3 worm cellular contexts compared by ENCODE assay signal in the genomic region with DNA sequence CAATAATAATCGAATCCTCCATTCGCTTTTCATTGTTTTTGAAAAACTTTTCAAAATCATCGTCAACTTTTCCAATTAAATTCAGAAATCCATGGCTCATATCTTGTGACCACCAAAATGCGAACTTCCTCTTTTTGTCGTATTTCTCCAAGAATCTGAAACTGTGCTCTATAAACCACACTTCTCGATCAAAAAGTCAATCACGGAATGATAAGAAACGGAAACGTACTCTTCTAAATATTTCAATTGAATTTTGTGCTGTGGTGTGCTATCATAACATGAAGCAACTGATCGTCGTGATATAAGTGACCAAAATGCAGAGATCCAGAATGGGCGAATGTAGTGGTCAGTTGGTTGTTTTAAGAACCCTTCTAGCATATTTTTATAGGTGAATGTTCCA.
TF ChIP-seq lines count a peak whose summit lies in the region.

No protein-coding gene starts in this region.

TF ChIP-seq in whole organism, L2 larva, 48 proteins besides CTCF, POLR2A, EP300 and RAD21:
- TF ChIP-seq mdl-1 (tag; optimal IDR thresholded peaks at IDR 0.05; lab: Kevin White, UChicago) (no peak), fos-1 (tag; optimal IDR thresholded peaks at IDR 0.05; lab: Kevin White, UChicago) (peak; percentile 29)

TF ChIP-seq in whole organism, L4 larva, 104 proteins besides CTCF, POLR2A, EP300 and RAD21:
- TF ChIP-seq nhr-28 (tag; optimal IDR thresholded peaks at IDR 0.05; lab: Kevin White, UChicago) = peak; percentile 58
- no peak for TF ChIP-seq snpc-4 (tag; optimal IDR thresholded peaks at IDR 0.05; lab: Kevin White, UChicago)
- TF ChIP-seq R02D3.7 (tag; optimal IDR thresholded peaks at IDR 0.05; lab: Kevin White, UChicago) = no peak
- no peak for TF ChIP-seq spr-1 (tag; optimal IDR thresholded peaks at IDR 0.05; lab: Kevin White, UChicago)
- TF ChIP-seq dve-1 (tag; optimal IDR thresholded peaks at IDR 0.05; lab: Kevin White, UChicago; ENCODE audit: insufficient read depth) = no peak
- no peak for TF ChIP-seq F49E8.2 (tag; optimal IDR thresholded peaks at IDR 0.05; lab: Kevin White, UChicago; ENCODE audit: borderline replicate concordance)
- TF ChIP-seq aha-1 (tag; lab: Kevin White, UChicago) = peak; percentile 43
- TF ChIP-seq zfp-2 (tag; optimal IDR thresholded peaks at IDR 0.05; lab: Kevin White, UChicago) = no peak
- no peak for TF ChIP-seq dmd-8 (GFP tag; IDR thresholded peaks at IDR 0.05; lab: Robert Waterston, UW)
- no peak for TF ChIP-seq lim-7 (GFP tag; IDR thresholded peaks at IDR 0.05; lab: Robert Waterston, UW)
- TF ChIP-seq mes-2 (tag; optimal IDR thresholded peaks at IDR 0.05; lab: Kevin White, UChicago; ENCODE audit: poor library complexity, severe bottlenecking) = no peak
- no peak for TF ChIP-seq zfp-3 (GFP tag; conservative IDR thresholded peaks at IDR 0.05; lab: Robert Waterston, UW)
- no peak for TF ChIP-seq skn-1 (tag; optimal IDR thresholded peaks at IDR 0.05; lab: Kevin White, UChicago)
- no peak for TF ChIP-seq fos-1 (tag; optimal IDR thresholded peaks at IDR 0.05; lab: Kevin White, UChicago)
- peak; percentile 46 for TF ChIP-seq pqm-1 (tag; optimal IDR thresholded peaks at IDR 0.05; lab: Kevin White, UChicago)
- no peak for TF ChIP-seq spr-3 (GFP tag; optimal IDR thresholded peaks at IDR 0.05; lab: Kevin White, UChicago)
- no peak for TF ChIP-seq hlh-11 (tag; optimal IDR thresholded peaks at IDR 0.05; lab: Kevin White, UChicago)
- peak; percentile 61 for TF ChIP-seq dmd-6 (GFP tag; IDR thresholded peaks at IDR 0.05; lab: Robert Waterston, UW)
- TF ChIP-seq ceh-20 (GFP tag; IDR thresholded peaks at IDR 0.05; lab: Robert Waterston, UW) = no peak
- TF ChIP-seq daf-12 (tag; optimal IDR thresholded peaks at IDR 0.05; lab: Kevin White, UChicago) = no peak
- no peak for TF ChIP-seq lin-1 (GFP tag; IDR thresholded peaks at IDR 0.05; lab: Robert Waterston, UW)
- no peak for TF ChIP-seq egl-43 (GFP tag; IDR thresholded peaks at IDR 0.05; lab: Robert Waterston, UW)
- no peak for TF ChIP-seq hmg-1.1 (GFP tag; IDR thresholded peaks at IDR 0.05; lab: Robert Waterston, UW)
- no peak for TF ChIP-seq lir-3 (tag; optimal IDR thresholded peaks at IDR 0.05; lab: Kevin White, UChicago)

TF ChIP-seq in whole organism, young adult, 124 proteins besides CTCF, POLR2A, EP300 and RAD21:
- TF ChIP-seq Y67H2A.10 (GFP tag; conservative IDR thresholded peaks at IDR 0.05; lab: Robert Waterston, UW) (no peak), nhr-80 (tag; optimal IDR thresholded peaks at IDR 0.05; lab: Kevin White, UChicago) (peak; percentile 74)
